Fruit fly (Drosophila melanogaster): Measurements from ENCODE around the gene CG14324.

DNA sequence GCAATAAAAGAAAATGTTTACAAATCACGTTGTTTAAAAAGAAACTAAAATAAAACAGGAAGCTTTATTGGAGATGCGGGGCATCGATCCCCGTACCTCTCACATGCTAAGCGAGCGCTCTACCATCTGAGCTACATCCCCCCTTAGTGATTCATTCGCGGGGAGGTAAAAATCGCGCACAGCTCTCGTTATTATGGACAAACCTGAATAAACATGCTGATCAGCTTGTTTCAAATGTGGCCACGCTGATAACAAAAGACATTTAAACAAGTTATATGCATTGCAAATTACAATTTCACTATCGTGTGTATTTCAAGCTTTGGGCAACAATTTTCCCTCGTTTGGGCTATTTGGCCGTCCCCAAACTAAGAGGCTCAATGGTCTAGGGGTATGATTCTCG is 26.6 kb upstream of the CG14324 start:
- TF ChIP-seq Sin3A (optimal IDR thresholded peaks at IDR 0.05) = no peak
- TF ChIP-seq psq (optimal IDR thresholded peaks at IDR 0.05) = no peak
